Fruit fly (Drosophila melanogaster): ENCODE data around the gene ppk14.
A peak's percentile ranks its signal among the peaks of the same experiment; 100 is the strongest.

The ppk14 gene

dm6 chr2L:6339010-6339897, 15.5 kb upstream of the ppk14 start (continued):
- no peak for TF ChIP-seq Rx (GFP tag; IDR thresholded peaks at IDR 0.05)
- TF ChIP-seq gsb (GFP tag; IDR thresholded peaks at IDR 0.05): no peak
- TF ChIP-seq tgo (GFP tag; IDR thresholded peaks at IDR 0.05): peak; percentile 37; the same call in 2 of the 3 replicates
- TF ChIP-seq CG9817 (tag; optimal IDR thresholded peaks at IDR 0.05): peak; percentile 40
- no peak for TF ChIP-seq br (optimal IDR thresholded peaks at IDR 0.05)
- TF ChIP-seq CG18764 (GFP tag; optimal IDR thresholded peaks at IDR 0.05): peak; percentile 21
- no peak for TF ChIP-seq CG34376 (GFP tag; optimal IDR thresholded peaks at IDR 0.05)
- TF ChIP-seq MBD-R2 (GFP tag; IDR thresholded peaks at IDR 0.05): peak; percentile 5; the same call in 1 of the 2 replicates
- TF ChIP-seq CG7372 (GFP tag; IDR thresholded peaks at IDR 0.05): no peak
- TF ChIP-seq cg (GFP tag; optimal IDR thresholded peaks at IDR 0.05): peak; percentile 90
- peak; percentile 55 for TF ChIP-seq Dek (tag; optimal IDR thresholded peaks at IDR 0.05)
- peak; percentile 56 for TF ChIP-seq CG30403 (GFP tag; optimal IDR thresholded peaks at IDR 0.05)
- TF ChIP-seq CG3847 (GFP tag; IDR thresholded peaks at IDR 0.05): peak; percentile 33; the same call in 1 of the 2 replicates
- TF ChIP-seq CG16863 (GFP tag; optimal IDR thresholded peaks at IDR 0.05): peak; percentile 40
- TF ChIP-seq jumu (GFP tag; optimal IDR thresholded peaks at IDR 0.05): peak; percentile 44
- no peak for TF ChIP-seq Hey (tag; optimal IDR thresholded peaks at IDR 0.05)
- peak; percentile 22 for TF ChIP-seq CG12769 (tag; optimal IDR thresholded peaks at IDR 0.05)
- no peak for TF ChIP-seq CG14710 (tag; optimal IDR thresholded peaks at IDR 0.05)
- no peak for TF ChIP-seq CG11398 (GFP tag; optimal IDR thresholded peaks at IDR 0.05)
- TF ChIP-seq kni (GFP tag; optimal IDR thresholded peaks at IDR 0.05): peak; percentile 97
- peak; percentile 28 for TF ChIP-seq Hmr (GFP tag; optimal IDR thresholded peaks at IDR 0.05)
- peak; percentile 59 for TF ChIP-seq CG3281 (GFP tag; optimal IDR thresholded peaks at IDR 0.05)
- TF ChIP-seq Spps (tag; optimal IDR thresholded peaks at IDR 0.05): peak; percentile 21
- peak; percentile 38 for TF ChIP-seq CG9727 (GFP tag; optimal IDR thresholded peaks at IDR 0.05)
- no peak for TF ChIP-seq bigmax (GFP tag; optimal IDR thresholded peaks at IDR 0.05)
- TF ChIP-seq CG13624 (GFP tag; optimal IDR thresholded peaks at IDR 0.05): peak; percentile 39
- peak; percentile 63 for TF ChIP-seq CG13424 (tag; optimal IDR thresholded peaks at IDR 0.05)
- TF ChIP-seq ab (GFP tag; optimal IDR thresholded peaks at IDR 0.05): no peak
- TF ChIP-seq CG4328 (GFP tag; optimal IDR thresholded peaks at IDR 0.05): no peak
- TF ChIP-seq Neu2 (GFP tag; optimal IDR thresholded peaks at IDR 0.05; ENCODE audit: borderline replicate concordance): no peak
- TF ChIP-seq CG33557 (GFP tag; optimal IDR thresholded peaks at IDR 0.05): no peak
- TF ChIP-seq CG3407 (GFP tag; optimal IDR thresholded peaks at IDR 0.05): no peak
- TF ChIP-seq Deaf1 (tag; optimal IDR thresholded peaks at IDR 0.05): peak; percentile 82
- TF ChIP-seq lilli (GFP tag; optimal IDR thresholded peaks at IDR 0.05): peak; percentile 46
- TF ChIP-seq rib (GFP tag; IDR thresholded peaks at IDR 0.05): no peak
- TF ChIP-seq Atf3 (GFP tag; optimal IDR thresholded peaks at IDR 0.05): peak; percentile 49
- no peak; the same call in 1 of the 2 replicates for TF ChIP-seq CG43689 (GFP tag; IDR thresholded peaks at IDR 0.05)
- TF ChIP-seq CG15269 (tag; optimal IDR thresholded peaks at IDR 0.05): peak; percentile 49
- no peak for TF ChIP-seq cato (GFP tag; optimal IDR thresholded peaks at IDR 0.05; ENCODE audit: borderline replicate concordance)
- no peak for TF ChIP-seq CG6272 (GFP tag; IDR thresholded peaks at IDR 0.05)
- TF ChIP-seq wdn (GFP tag; IDR thresholded peaks at IDR 0.05): peak; percentile 59
- TF ChIP-seq mld (GFP tag; IDR thresholded peaks at IDR 0.05; ENCODE audit: partially characterized antibody): peak; percentile 31; the same call in 1 of the 3 replicates
- TF ChIP-seq CG3163 (GFP tag; optimal IDR thresholded peaks at IDR 0.05): no peak
- peak; percentile 6 for TF ChIP-seq CG17802 (tag; optimal IDR thresholded peaks at IDR 0.05)
- peak; percentile 32 for TF ChIP-seq pros (GFP tag; optimal IDR thresholded peaks at IDR 0.05)
- peak; percentile 57 for TF ChIP-seq mam (GFP tag; optimal IDR thresholded peaks at IDR 0.05)
- no peak for TF ChIP-seq CG9215 (GFP tag; IDR thresholded peaks at IDR 0.05)
- 0 out of 3 replicates have a peak, but pooled peaks have one; percentile 34 for TF ChIP-seq zfh1 (GFP tag; IDR thresholded peaks at IDR 0.05)
- no peak for TF ChIP-seq CG8281 (tag; optimal IDR thresholded peaks at IDR 0.05)
